Worm (Caenorhabditis elegans): ENCODE measurements around the gene T25B9.8.

ce11 chrIV:10812099-10812498 is 44.1 kb upstream of the T25B9.8 start, which contains the start of gene miz-1:
- no peak for TF ChIP-seq nhr-11 (tag; optimal IDR thresholded peaks at IDR 0.05)
- no peak for TF ChIP-seq nhr-77 (tag; optimal IDR thresholded peaks at IDR 0.05)
- no peak for TF ChIP-seq pha-4 (tag; optimal IDR thresholded peaks at IDR 0.05)
- no peak for TF ChIP-seq snpc-4 (tag; optimal IDR thresholded peaks at IDR 0.05)

Measured in whole organism, L3 larva.